Worm (Caenorhabditis elegans): ENCODE data around the gene Y25C1A.13.

DNA sequence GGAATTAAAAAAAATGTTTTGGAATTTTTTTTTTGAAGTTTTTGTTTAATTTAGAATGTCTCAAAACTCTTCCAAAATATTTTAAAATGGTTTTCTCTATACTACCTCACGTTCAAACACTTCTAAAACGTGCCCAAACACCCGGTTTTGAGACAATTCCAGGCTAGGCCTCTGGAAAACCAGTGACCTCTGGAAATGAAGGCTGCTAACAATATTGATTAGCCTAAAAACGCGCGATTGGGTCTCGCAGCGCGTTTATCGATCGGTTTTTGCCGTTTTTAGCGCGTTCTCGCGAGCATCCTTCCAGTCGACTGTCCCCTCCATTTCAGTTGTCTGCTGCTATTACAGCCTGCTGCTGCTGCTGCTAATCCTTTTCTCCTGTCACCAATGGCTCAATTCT lies 50.3 kb downstream of the Y25C1A.13 start, which contains the start of gene Y25C1A.6:
- no peak for TF ChIP-seq aha-1 (tag; optimal IDR thresholded peaks at IDR 0.05)
- no peak for TF ChIP-seq lin-35 (GFP tag; optimal IDR thresholded peaks at IDR 0.05)
- TF ChIP-seq fos-1 (tag; optimal IDR thresholded peaks at IDR 0.05): no peak
- TF ChIP-seq sup-37 (GFP tag; optimal IDR thresholded peaks at IDR 0.05): no peak
- no peak for TF ChIP-seq unc-130 (tag; optimal IDR thresholded peaks at IDR 0.05)
- TF ChIP-seq ztf-4 (tag; optimal IDR thresholded peaks at IDR 0.05): no peak
- TF ChIP-seq snpc-4 (tag; optimal IDR thresholded peaks at IDR 0.05): no peak
- no peak for TF ChIP-seq nhr-12 (tag; optimal IDR thresholded peaks at IDR 0.05)
- no peak for TF ChIP-seq unc-62 (GFP tag; optimal IDR thresholded peaks at IDR 0.05)
- no peak for TF ChIP-seq skn-1 (tag; optimal IDR thresholded peaks at IDR 0.05)
- TF ChIP-seq ama-1 (optimal IDR thresholded peaks at IDR 0.05): no peak
- TF ChIP-seq mdl-1 (tag; optimal IDR thresholded peaks at IDR 0.05): no peak
- TF ChIP-seq nhr-11 (tag; optimal IDR thresholded peaks at IDR 0.05): no peak
- no peak for TF ChIP-seq lin-39 (tag; optimal IDR thresholded peaks at IDR 0.05)

Data from whole organism, L1 larva.